Worm (Caenorhabditis elegans): ENCODE measurements around the gene dct-15.

The dct-15 gene

DNA sequence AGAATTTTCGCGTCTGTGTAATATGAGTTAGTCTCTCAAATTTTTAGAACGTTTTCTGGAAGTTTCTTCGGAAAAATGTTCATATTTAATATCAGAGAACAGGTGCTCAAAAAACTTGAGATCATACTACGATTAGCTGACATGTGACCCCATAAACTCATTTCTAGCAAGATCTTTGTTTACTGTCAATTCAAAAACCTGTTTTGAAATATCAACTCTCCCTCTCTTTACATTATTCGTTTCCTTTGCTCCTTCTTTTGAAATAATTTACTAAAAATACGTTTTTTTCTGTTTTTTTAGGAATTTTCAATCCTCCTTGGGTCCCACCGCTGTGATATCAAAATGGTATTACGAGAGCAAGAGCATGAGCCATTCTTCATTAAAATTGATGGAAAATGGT, 11.4 kb downstream of the dct-15 start, which contains the start of gene fat-4:
TSS of gene fat-4 (plus strand) at position 301 of the 400 bp plus-strand sequence.
- TF ChIP-seq unc-62 (GFP tag; optimal IDR thresholded peaks at IDR 0.05) (no peak), nhr-10 (tag; optimal IDR thresholded peaks at IDR 0.05) (no peak), aly-2 (tag; optimal IDR thresholded peaks at IDR 0.05) (no peak), ceh-82 (tag; optimal IDR thresholded peaks at IDR 0.05) (no peak), skn-1 (tag; optimal IDR thresholded peaks at IDR 0.05) (no peak), lin-11 (tag; optimal IDR thresholded peaks at IDR 0.05) (no peak), sem-4 (tag; optimal IDR thresholded peaks at IDR 0.05) (no peak), ztf-1 (GFP tag; conservative IDR thresholded peaks at IDR 0.05) (no peak), lin-13 (GFP tag; optimal IDR thresholded peaks at IDR 0.05) (no peak), nhr-129 (tag; optimal IDR thresholded peaks at IDR 0.05) (no peak), dmd-4 (tag; optimal IDR thresholded peaks at IDR 0.05) (no peak), elt-1 (tag; optimal IDR thresholded peaks at IDR 0.05) (no peak), ama-1 (optimal IDR thresholded peaks at IDR 0.05) (no peak), nhr-77 (tag; optimal IDR thresholded peaks at IDR 0.05) (no peak), nhr-6 (tag; optimal IDR thresholded peaks at IDR 0.05) (no peak), crh-2 (tag; optimal IDR thresholded peaks at IDR 0.05) (no peak), unc-39 (tag; optimal IDR thresholded peaks at IDR 0.05) (no peak), nhr-12 (tag; optimal IDR thresholded peaks at IDR 0.05) (no peak), peb-1 (tag; optimal IDR thresholded peaks at IDR 0.05) (no peak)

DNA sequence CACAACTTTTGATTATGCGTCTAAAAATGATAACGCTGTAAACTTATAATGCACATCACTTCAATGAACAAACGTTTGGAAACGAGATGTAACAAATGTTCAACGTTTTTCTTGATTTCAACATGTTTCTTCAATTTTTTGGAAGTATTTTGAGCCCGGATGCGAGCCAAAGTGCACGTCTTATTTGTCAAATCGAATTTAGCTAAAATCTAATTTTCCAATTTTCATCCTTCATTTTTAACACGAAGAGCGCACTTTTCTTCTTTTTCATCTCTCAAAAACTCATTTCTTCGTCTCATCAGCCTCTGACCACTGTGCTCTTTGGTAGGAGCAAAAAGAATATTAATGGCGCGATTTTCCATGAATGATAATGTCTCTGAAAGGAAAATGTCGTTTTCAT, 12.2 kb downstream of the dct-15 start:
- TF ChIP-seq nhr-21 (tag; optimal IDR thresholded peaks at IDR 0.05), result no peak
- no peak for TF ChIP-seq nhr-11 (tag; optimal IDR thresholded peaks at IDR 0.05)
- TF ChIP-seq nhr-129 (tag; optimal IDR thresholded peaks at IDR 0.05), result no peak
- TF ChIP-seq unc-62 (GFP tag; optimal IDR thresholded peaks at IDR 0.05), result no peak
- TF ChIP-seq sma-9 (GFP tag; optimal IDR thresholded peaks at IDR 0.05), result peak; percentile 17
- no peak for TF ChIP-seq sma-9 (tag; optimal IDR thresholded peaks at IDR 0.05)
- TF ChIP-seq fos-1 (tag; optimal IDR thresholded peaks at IDR 0.05), result no peak
- peak; percentile 17 for TF ChIP-seq C34F6.9 (tag; optimal IDR thresholded peaks at IDR 0.05)
- TF ChIP-seq nhr-77 (tag; optimal IDR thresholded peaks at IDR 0.05), result no peak

DNA sequence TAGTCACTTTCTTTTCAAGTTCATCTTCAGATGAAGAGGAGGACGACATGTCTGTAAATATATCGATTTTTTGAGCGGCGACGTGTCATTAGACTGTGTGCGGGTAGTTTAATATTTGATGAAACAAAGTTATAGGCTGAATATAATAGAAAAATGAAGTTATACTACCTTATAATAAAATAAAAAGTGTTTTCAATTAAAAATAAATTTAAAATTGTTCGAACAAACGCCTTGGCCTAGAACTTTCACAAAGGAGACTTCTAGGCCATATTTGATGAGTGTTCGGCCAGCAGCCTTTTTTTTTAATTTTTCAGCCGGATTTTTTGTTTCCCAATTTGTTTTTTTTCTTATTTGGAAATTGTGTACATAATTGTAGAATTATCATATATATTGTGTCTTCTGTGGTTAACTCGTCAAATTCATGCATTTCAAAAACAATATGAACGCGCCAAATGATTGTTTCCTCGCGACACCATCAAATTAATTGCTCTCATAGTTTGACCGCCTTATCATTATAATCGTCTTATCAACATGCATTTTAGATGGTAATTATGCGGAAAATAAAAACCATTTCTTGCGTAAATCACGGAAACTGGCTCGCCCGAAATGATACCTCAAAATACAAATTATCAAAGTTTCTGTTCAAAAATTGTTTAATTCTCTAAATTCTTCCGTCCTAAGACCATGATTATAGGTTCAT, 13.1 kb downstream of the dct-15 start, which contains the start of gene T13F2.2:
TSS of gene T13F2.2 (minus strand) at position 51 of the 700 bp plus-strand sequence.
- TF ChIP-seq nhr-25 (tag; optimal IDR thresholded peaks at IDR 0.05), result no peak
- TF ChIP-seq nhr-129 (tag; optimal IDR thresholded peaks at IDR 0.05), result no peak
- TF ChIP-seq lsy-2 (tag; optimal IDR thresholded peaks at IDR 0.05), result peak in 1 of 2 experiments; percentile 22
- no peak for TF ChIP-seq nhr-12 (tag; optimal IDR thresholded peaks at IDR 0.05)
- peak; percentile 51 for TF ChIP-seq fos-1 (tag; optimal IDR thresholded peaks at IDR 0.05)
- TF ChIP-seq ama-1 (optimal IDR thresholded peaks at IDR 0.05), result no peak
- peak; percentile 12 for TF ChIP-seq F13H6.1 (tag; optimal IDR thresholded peaks at IDR 0.05)
- no peak for TF ChIP-seq crh-2 (tag; optimal IDR thresholded peaks at IDR 0.05)
- TF ChIP-seq ZK546.5 (tag; optimal IDR thresholded peaks at IDR 0.05), result no peak
- TF ChIP-seq sem-4 (tag; optimal IDR thresholded peaks at IDR 0.05), result no peak
- TF ChIP-seq nhr-6 (tag; optimal IDR thresholded peaks at IDR 0.05), result no peak
- no peak for TF ChIP-seq nhr-11 (tag; optimal IDR thresholded peaks at IDR 0.05)
- no peak for TF ChIP-seq aly-2 (tag; optimal IDR thresholded peaks at IDR 0.05)
- peak; percentile 8 for TF ChIP-seq C34F6.9 (tag; optimal IDR thresholded peaks at IDR 0.05)
- no peak for TF ChIP-seq gmeb-1 (tag; optimal IDR thresholded peaks at IDR 0.05)
- TF ChIP-seq sma-9 (GFP tag; optimal IDR thresholded peaks at IDR 0.05), result peak; percentile 33
- no peak for TF ChIP-seq sma-9 (tag; optimal IDR thresholded peaks at IDR 0.05)

DNA sequence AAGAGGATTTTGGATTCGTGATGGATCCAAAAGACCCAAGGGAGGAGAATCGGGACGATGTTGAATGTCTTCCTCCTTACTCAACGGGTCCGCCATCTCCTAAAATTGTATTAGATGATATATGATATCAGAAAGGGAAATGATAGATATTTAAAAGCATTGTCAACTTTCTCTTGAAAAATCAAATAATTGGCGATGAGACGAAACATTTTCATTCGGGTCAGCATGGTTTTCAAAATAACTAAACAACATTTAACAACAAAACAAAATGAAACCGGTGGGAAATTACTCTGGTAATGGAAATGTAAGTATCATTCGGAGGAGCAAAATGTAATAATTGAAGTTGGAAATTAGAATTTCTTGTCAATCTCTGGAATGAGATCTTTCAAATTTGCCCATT, 14.0 kb downstream of the dct-15 start, which contains the start of gene pis-1:
TSS of gene pis-1 (minus strand) at position 101 of the 400 bp plus-strand sequence.
- TF ChIP-seq sma-9 (GFP tag; optimal IDR thresholded peaks at IDR 0.05), result no peak
- no peak for TF ChIP-seq sma-9 (tag; optimal IDR thresholded peaks at IDR 0.05)
- TF ChIP-seq fos-1 (tag; optimal IDR thresholded peaks at IDR 0.05), result no peak
- TF ChIP-seq sma-3 (GFP tag; optimal IDR thresholded peaks at IDR 0.05), result no peak
- no peak for TF ChIP-seq crh-2 (tag; optimal IDR thresholded peaks at IDR 0.05)
- TF ChIP-seq aly-2 (tag; optimal IDR thresholded peaks at IDR 0.05), result no peak
- TF ChIP-seq elt-3 (tag; optimal IDR thresholded peaks at IDR 0.05), result no peak

DNA sequence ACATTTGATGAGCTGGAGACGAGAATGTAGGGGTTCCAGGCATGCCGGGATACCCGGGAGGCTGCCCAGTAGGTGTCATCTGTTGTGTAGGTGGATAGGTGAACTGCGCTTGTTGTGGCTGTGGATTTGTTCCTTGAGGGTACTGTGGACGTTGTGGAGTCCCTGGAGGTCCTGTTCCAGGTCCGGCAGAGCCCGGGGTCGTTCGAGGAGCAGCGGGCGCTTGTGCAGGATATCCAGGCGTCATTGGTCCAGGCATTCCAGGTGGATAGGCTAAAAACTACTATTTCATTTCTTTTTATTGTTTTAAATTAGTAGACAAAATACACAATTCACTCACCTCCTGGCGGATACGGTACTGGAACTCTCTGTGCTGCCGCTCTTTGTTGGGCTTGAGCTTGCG, 15.3 kb downstream of the dct-15 start:
- TF ChIP-seq Y55F3AM.14 (GFP tag; optimal IDR thresholded peaks at IDR 0.05), result no peak
- TF ChIP-seq nhr-77 (tag; optimal IDR thresholded peaks at IDR 0.05), result no peak
- no peak for TF ChIP-seq aly-2 (tag; optimal IDR thresholded peaks at IDR 0.05)
- TF ChIP-seq F13H6.1 (tag; optimal IDR thresholded peaks at IDR 0.05), result no peak
- TF ChIP-seq nhr-25 (tag; optimal IDR thresholded peaks at IDR 0.05), result no peak
- no peak for TF ChIP-seq skn-1 (tag; optimal IDR thresholded peaks at IDR 0.05)
- TF ChIP-seq gmeb-1 (tag; optimal IDR thresholded peaks at IDR 0.05), result no peak
- no peak for TF ChIP-seq unc-62 (GFP tag; optimal IDR thresholded peaks at IDR 0.05)
- TF ChIP-seq peb-1 (tag; optimal IDR thresholded peaks at IDR 0.05), result no peak
- TF ChIP-seq ztf-1 (GFP tag; conservative IDR thresholded peaks at IDR 0.05), result no peak
- TF ChIP-seq ztf-11 (tag; optimal IDR thresholded peaks at IDR 0.05), result no peak
- TF ChIP-seq lin-39 (tag; optimal IDR thresholded peaks at IDR 0.05), result no peak
- no peak for TF ChIP-seq nhr-129 (tag; optimal IDR thresholded peaks at IDR 0.05)
- TF ChIP-seq elt-1 (tag; optimal IDR thresholded peaks at IDR 0.05), result no peak
- TF ChIP-seq lsy-2 (tag; optimal IDR thresholded peaks at IDR 0.05), result no peak
- no peak for TF ChIP-seq ztf-4 (tag; optimal IDR thresholded peaks at IDR 0.05)
- TF ChIP-seq lin-11 (tag; optimal IDR thresholded peaks at IDR 0.05), result no peak
- no peak for TF ChIP-seq fos-1 (tag; optimal IDR thresholded peaks at IDR 0.05)

All from whole organism, L2 larva.